Worm (Caenorhabditis elegans) whole organism, young adult: ENCODE measurements around the gene golg-4.

Experiments used
- B0019.2 ChIP-seq: fragments of 200-800 bp; sonication (Bioruptor generic); conservative IDR thresholded peaks from 2 replicates; pipeline ENCODE4 v1.3.6; 2022; ENCODE audit warnings: missing genetic modification reagents, missing genetic modification characterization, missing compliant biosample characterization
- B0261.1 ChIP-seq: sonication (generic microtip); optimal IDR thresholded peaks from 2 replicates; lab custom pipeline; 2016; ENCODE audit warnings: mild to moderate bottlenecking, missing genetic modification characterization, moderate library complexity, missing compliant biosample characterization
- F10E7.11 ChIP-seq: sonication (generic microtip); optimal IDR thresholded peaks from 2 replicates; lab custom pipeline; 2017; ENCODE audit warnings: mild to moderate bottlenecking, missing genetic modification characterization, moderate library complexity, missing compliant biosample characterization
- F23B12.7 ChIP-seq: sonication (generic microtip); optimal IDR thresholded peaks from 2 replicates; lab custom pipeline; 2017; ENCODE audit warnings: missing genetic modification characterization, mild to moderate bottlenecking, missing compliant biosample characterization, antibody characterized with exemption, moderate library complexity; ENCODE audit not compliant: insufficient read depth
- F37B4.10 ChIP-seq: fragments of 200-800 bp; sonication (Bioruptor generic); IDR thresholded peaks from 2 replicates; pipeline ENCODE4 v1.3.6; 2022; ENCODE audit warnings: missing genetic modification characterization, missing compliant biosample characterization
- F39B2.1 ChIP-seq: fragments of 200-800 bp; sonication (Bioruptor generic); IDR thresholded peaks from 2 replicates; pipeline ENCODE4 v1.3.6; 2022; ENCODE audit warnings: missing genetic modification reagents, missing genetic modification characterization, missing compliant biosample characterization
- F49E8.2 ChIP-seq: sonication (generic microtip); optimal IDR thresholded peaks from 3 replicates; lab custom pipeline; 2017; ENCODE audit warnings: missing genetic modification characterization, mild to moderate bottlenecking, missing compliant biosample characterization, antibody characterized with exemption, moderate library complexity; ENCODE audit not compliant: insufficient read depth
- F57C9.4 ChIP-seq: sonication (generic microtip); optimal IDR thresholded peaks from 2 replicates; lab custom pipeline; 2017; ENCODE audit warnings: mild to moderate bottlenecking, missing genetic modification characterization, missing compliant biosample characterization
- T26A5.8 ChIP-seq: sonication (generic microtip); optimal IDR thresholded peaks from 2 replicates; lab custom pipeline; 2016; ENCODE audit warnings: missing genetic modification characterization, missing compliant biosample characterization
- Y56A3A.18 ChIP-seq: fragments of 200-800 bp; sonication (Bioruptor generic); IDR thresholded peaks from 2 replicates; pipeline ENCODE4 v1.3.6; 2022; ENCODE audit warnings: missing genetic modification reagents, missing genetic modification characterization, missing compliant biosample characterization
- ZK185.1 ChIP-seq: sonication (generic microtip); optimal IDR thresholded peaks from 2 replicates; lab custom pipeline; 2016; ENCODE audit warnings: mild to moderate bottlenecking, missing genetic modification characterization, missing compliant biosample characterization; ENCODE audit not compliant: poor library complexity, severe bottlenecking
- aptf-2 ChIP-seq: fragments of 200-800 bp; sonication (Bioruptor generic); conservative IDR thresholded peaks from 2 replicates; pipeline ENCODE4 v1.3.6; 2022; ENCODE audit warnings: missing genetic modification reagents, missing genetic modification characterization, missing compliant biosample characterization
- attf-6 ChIP-seq: fragments of 200-800 bp; sonication (Bioruptor generic); IDR thresholded peaks from 2 replicates; pipeline ENCODE4 v1.3.6; 2022; ENCODE audit warnings: missing genetic modification reagents, missing genetic modification characterization, missing compliant biosample characterization
- cebp-1 ChIP-seq, 2 experiments: fragments of 200-800 bp in 1 of 2; sonication (Bioruptor generic) in 1 of 2; sonication (generic microtip) in 1 of 2; IDR thresholded peaks in 1 of 2; optimal IDR thresholded peaks in 1 of 2; 2 replicates each; pipeline versions ENCODE4 v1.3.6 to Lab custom; 2017 to 2022; ENCODE audit warnings: missing compliant biosample characterization in 2 of 2, missing genetic modification characterization in 2 of 2, mild to moderate bottlenecking in 1 of 2, missing genetic modification reagents in 1 of 2, moderate library complexity in 1 of 2
- ceh-27 ChIP-seq: fragments of 200-800 bp; sonication (Bioruptor generic); optimal IDR thresholded peaks from 2 replicates; lab custom pipeline; 2018; ENCODE audit warnings: mild to moderate bottlenecking, missing genetic modification characterization, moderate library complexity, missing compliant biosample characterization
- die-1 ChIP-seq: sonication (generic microtip); optimal IDR thresholded peaks from 2 replicates; lab custom pipeline; 2016; ENCODE audit warnings: missing genotype, mild to moderate bottlenecking, missing genetic modification characterization, missing compliant biosample characterization
- egrh-3 ChIP-seq: fragments of 200-800 bp; sonication (Bioruptor generic); IDR thresholded peaks from 2 replicates; pipeline ENCODE4 v1.3.6; 2022; ENCODE audit warnings: missing genetic modification reagents, missing genetic modification characterization, missing compliant biosample characterization
- ekl-4 ChIP-seq: fragments of 200-800 bp; sonication (Bioruptor generic); IDR thresholded peaks from 2 replicates; pipeline ENCODE4 v1.3.6; 2022; ENCODE audit warnings: missing genetic modification reagents, missing genetic modification characterization, missing compliant biosample characterization
- ets-4 ChIP-seq: fragments of 200-800 bp; sonication (Bioruptor generic); optimal IDR thresholded peaks from 2 replicates; lab custom pipeline; 2018; ENCODE audit warnings: mild to moderate bottlenecking, missing genetic modification characterization, missing compliant biosample characterization
- fkh-3 ChIP-seq: sonication (generic microtip); optimal IDR thresholded peaks from 2 replicates; lab custom pipeline; 2016; ENCODE audit warnings: mild to moderate bottlenecking, missing genetic modification characterization, missing compliant biosample characterization
- hrde-1 ChIP-seq: sonication (generic microtip); optimal IDR thresholded peaks from 2 replicates; lab custom pipeline; 2016; ENCODE audit warnings: missing genetic modification characterization, mild to moderate bottlenecking, missing compliant biosample characterization, moderate library complexity, missing genotype, missing genetic modification reagents, borderline replicate concordance
- lag-1 ChIP-seq: fragments of 200-800 bp; sonication (Bioruptor generic); IDR thresholded peaks from 2 replicates; pipeline ENCODE4 v1.3.6; 2022; ENCODE audit warnings: missing genetic modification reagents, missing genetic modification characterization, missing compliant biosample characterization
- let-607 ChIP-seq, 2 experiments: fragments of 200-800 bp in 1 of 2; sonication (Bioruptor generic) in 1 of 2; sonication (generic microtip) in 1 of 2; optimal IDR thresholded peaks; 2 replicates each; lab custom pipeline; 2016 to 2018; ENCODE audit warnings: mild to moderate bottlenecking in 2 of 2, missing compliant biosample characterization in 2 of 2, missing genetic modification characterization in 2 of 2, moderate library complexity in 2 of 2, missing genotype in 1 of 2
- lin-26 ChIP-seq: fragments of 200-800 bp; sonication (Bioruptor generic); IDR thresholded peaks from 2 replicates; pipeline ENCODE4 v1.3.6; 2022; ENCODE audit warnings: missing genetic modification reagents, missing genetic modification characterization, missing compliant biosample characterization
- lin-35 ChIP-seq, 3 experiments: fragments of 150-350 bp in 2 of 3; sonication (generic microtip) in 1 of 3; optimal IDR thresholded peaks; 2 replicates each; lab custom pipeline; 2014 to 2018; ENCODE audit warnings: missing biosample characterization in 3 of 3, missing genetic modification characterization in 3 of 3, missing genetic modification reagents in 3 of 3
- lin-40 ChIP-seq: sonication (generic microtip); optimal IDR thresholded peaks from 2 replicates; lab custom pipeline; 2016; ENCODE audit warnings: missing genetic modification characterization, mild to moderate bottlenecking, missing compliant biosample characterization, missing genotype, missing genetic modification reagents
- madf-6 ChIP-seq: fragments of 200-800 bp; sonication (Bioruptor generic); IDR thresholded peaks from 2 replicates; pipeline ENCODE4 v1.3.6; 2022; ENCODE audit warnings: missing genetic modification reagents, missing genetic modification characterization, missing compliant biosample characterization
- mes-4 ChIP-seq: sonication (generic microtip); optimal IDR thresholded peaks from 2 replicates; lab custom pipeline; 2016; ENCODE audit warnings: missing genotype, missing genetic modification characterization, missing compliant biosample characterization
- nhr-120 ChIP-seq: fragments of 200-800 bp; sonication (Bioruptor generic); IDR thresholded peaks from 2 replicates; pipeline ENCODE4 v1.3.6; 2022; ENCODE audit warnings: missing genetic modification characterization, missing compliant biosample characterization
- rcor-1 ChIP-seq: fragments of 200-800 bp; sonication (Bioruptor generic); IDR thresholded peaks from 2 replicates; pipeline ENCODE4 v1.3.6; 2022; ENCODE audit warnings: missing genetic modification reagents, missing genetic modification characterization, missing compliant biosample characterization
- rpc-1 ChIP-seq, 2 experiments: fragments of 150-350 bp in 1 of 2; sonication (generic microtip) in 1 of 2; optimal IDR thresholded peaks; 2 replicates each; lab custom pipeline; 2014 to 2018; ENCODE audit warnings: missing biosample characterization in 1 of 2, missing genetic modification characterization in 1 of 2, missing genetic modification reagents in 1 of 2, missing genotype in 1 of 2
- sdz-38 ChIP-seq: sonication (generic microtip); optimal IDR thresholded peaks from 2 replicates; lab custom pipeline; 2016; ENCODE audit warnings: missing genotype, missing genetic modification characterization, missing compliant biosample characterization
- snpc-1.1 ChIP-seq: sonication (generic microtip); optimal IDR thresholded peaks from 2 replicates; lab custom pipeline; 2017; ENCODE audit warnings: missing genetic modification characterization, mild to moderate bottlenecking, missing compliant biosample characterization, antibody characterized with exemption, moderate library complexity, missing genotype, missing genetic modification reagents; ENCODE audit not compliant: insufficient read depth
- snpc-4 ChIP-seq, 5 experiments: fragments of 150-350 bp in 1 of 5; sonication (generic microtip) in 4 of 5; optimal IDR thresholded peaks; 2 replicates each; lab custom pipeline; 2014 to 2018; ENCODE audit warnings: missing genetic modification characterization in 5 of 5, missing biosample characterization in 3 of 5, antibody characterized with exemption in 2 of 5, mild to moderate bottlenecking in 2 of 5, missing compliant biosample characterization in 2 of 5, missing genotype in 2 of 5, moderate library complexity in 2 of 5, missing genetic modification reagents in 1 of 5
- tlf-1 ChIP-seq: fragments of 200-800 bp; sonication (Bioruptor generic); optimal IDR thresholded peaks from 2 replicates; lab custom pipeline; 2018; ENCODE audit warnings: mild to moderate bottlenecking, missing genetic modification characterization, missing compliant biosample characterization
- zim-3 ChIP-seq: sonication (generic microtip); optimal IDR thresholded peaks from 2 replicates; lab custom pipeline; 2017; ENCODE audit warnings: mild to moderate bottlenecking, missing genetic modification characterization, moderate library complexity, missing compliant biosample characterization
- ztf-6 ChIP-seq: fragments of 200-800 bp; sonication (Bioruptor generic); IDR thresholded peaks from 2 replicates; pipeline ENCODE4 v1.3.6; 2022; ENCODE audit warnings: missing genetic modification reagents, missing genetic modification characterization, missing compliant biosample characterization

Gene golg-4

DNA sequence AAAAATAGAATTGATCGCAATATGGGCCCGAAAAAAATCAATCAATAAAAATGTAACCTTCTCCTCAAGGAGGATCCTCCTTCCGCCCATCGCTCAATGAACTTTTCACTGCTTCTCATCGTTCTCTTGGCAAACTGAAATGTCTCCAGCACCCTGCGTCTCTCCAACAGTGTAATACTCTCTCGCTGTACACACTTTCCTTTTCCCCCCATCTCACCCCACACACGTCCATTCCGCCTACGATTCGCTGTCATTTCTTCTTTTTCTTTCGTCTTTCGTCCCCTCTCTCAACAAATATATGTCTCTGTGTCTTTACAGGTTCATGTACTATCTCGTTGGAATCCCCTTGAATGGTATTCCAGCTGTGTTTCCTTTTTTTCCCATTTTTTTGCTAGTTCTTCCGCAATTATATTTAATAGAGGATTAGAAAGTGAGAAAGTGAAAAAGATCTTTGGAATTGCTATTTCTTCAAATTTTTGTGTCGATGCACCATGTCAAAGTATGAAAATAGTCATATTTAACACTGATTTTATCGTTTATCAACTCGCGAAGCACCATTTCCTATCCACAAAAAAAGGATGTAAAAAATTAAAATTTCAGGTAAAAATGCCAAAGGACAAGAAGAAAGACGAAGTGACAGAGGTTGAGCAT is 66.2 kb downstream of the golg-4 start, which contains the start of gene rsu-1 (continued):
- TF ChIP-seq cebp-1 (GFP tag; IDR thresholded peaks at IDR 0.05; lab: Robert Waterston, UW) = no peak
- peak; percentile 56 for TF ChIP-seq cebp-1 (tag; optimal IDR thresholded peaks at IDR 0.05; lab: Kevin White, UChicago)
- no peak for TF ChIP-seq ekl-4 (GFP tag; lab: Robert Waterston, UW)
- no peak for TF ChIP-seq F39B2.1
- TF ChIP-seq lin-40 (tag; lab: Kevin White, UChicago) = peak; percentile 50
- TF ChIP-seq egrh-3 (GFP tag; lab: Robert Waterston, UW) = 0 out of 2 replicates have a peak, but pooled peaks have one; percentile 18
- no peak for TF ChIP-seq ets-4 (GFP tag; lab: Kevin White, UChicago)
- TF ChIP-seq attf-6 = no peak
- TF ChIP-seq snpc-1.1 = no peak
- TF ChIP-seq let-607 (tag; optimal IDR thresholded peaks at IDR 0.05; lab: Kevin White, UChicago) = no peak
- TF ChIP-seq lin-26 (GFP tag; lab: Robert Waterston, UW) = no peak
- TF ChIP-seq snpc-4 (GFP tag; optimal IDR thresholded peaks at IDR 0.05; lab: Kevin White, UChicago) = no peak
- no peak for TF ChIP-seq snpc-4 (tag; optimal IDR thresholded peaks at IDR 0.05; lab: Kevin White, UChicago)
- no peak for TF ChIP-seq B0019.2 (GFP tag; lab: Robert Waterston, UW)
- no peak for TF ChIP-seq rpc-1 (optimal IDR thresholded peaks at IDR 0.05; lab: Kevin White, UChicago)
- no peak for TF ChIP-seq rpc-1 (tag; optimal IDR thresholded peaks at IDR 0.05; lab: Kevin White, UChicago)
- TF ChIP-seq die-1 (tag; lab: Kevin White, UChicago) = no peak
- peak in 1 of 3 experiments; percentile 24 for TF ChIP-seq lin-35 (GFP tag; optimal IDR thresholded peaks at IDR 0.05; lab: Kevin White, UChicago)
- no peak for TF ChIP-seq nhr-120 (GFP tag; lab: Robert Waterston, UW)
- no peak for TF ChIP-seq rcor-1 (GFP tag; lab: Robert Waterston, UW)
- TF ChIP-seq B0261.1 = no peak
- no peak for TF ChIP-seq F49E8.2 (tag; lab: Kevin White, UChicago)
- no peak for TF ChIP-seq fkh-3 (tag; lab: Kevin White, UChicago)
- TF ChIP-seq zim-3 (tag; lab: Kevin White, UChicago) = no peak
- TF ChIP-seq sdz-38 (tag; lab: Kevin White, UChicago) = no peak
- TF ChIP-seq madf-6 (GFP tag; lab: Robert Waterston, UW) = no peak
- no peak for TF ChIP-seq tlf-1
- TF ChIP-seq mes-4 (tag; lab: Kevin White, UChicago) = no peak
- TF ChIP-seq F37B4.10 = no peak
- no peak for TF ChIP-seq aptf-2 (GFP tag; lab: Robert Waterston, UW)
- no peak for TF ChIP-seq F57C9.4 (tag; lab: Kevin White, UChicago)
- TF ChIP-seq F23B12.7 (tag; lab: Kevin White, UChicago) = no peak
- peak; percentile 14 for TF ChIP-seq ceh-27 (GFP tag; lab: Kevin White, UChicago)
- no peak for TF ChIP-seq lag-1 (GFP tag; lab: Robert Waterston, UW)
- TF ChIP-seq ztf-6 (GFP tag; lab: Robert Waterston, UW) = no peak
- TF ChIP-seq F10E7.11 (tag; lab: Kevin White, UChicago) = no peak
- no peak for TF ChIP-seq hrde-1
- no peak for TF ChIP-seq T26A5.8 (tag; lab: Kevin White, UChicago)
- TF ChIP-seq Y56A3A.18 = peak; percentile 28; the same call in 1 of the 2 replicates
- peak; percentile 64 for TF ChIP-seq ZK185.1 (tag; lab: Kevin White, UChicago)
